Worm (Caenorhabditis elegans) whole organism, L3 larva: Measurements from ENCODE around the gene T06D8.10.

Experiments used
- aly-2 ChIP-seq: fragments of 150-350 bp; optimal IDR thresholded peaks from 2 replicates; lab custom pipeline; 2014; ENCODE audit warnings: missing biosample characterization, missing genetic modification characterization
- nhr-11 ChIP-seq: fragments of 150-350 bp; optimal IDR thresholded peaks from 2 replicates; lab custom pipeline; 2014; ENCODE audit warnings: missing biosample characterization, missing genetic modification characterization
- nhr-237 ChIP-seq: fragments of 150-350 bp; optimal IDR thresholded peaks from 2 replicates; lab custom pipeline; 2014; ENCODE audit warnings: missing biosample characterization, missing genetic modification characterization
- pha-4 ChIP-seq: fragments of 150-350 bp; optimal IDR thresholded peaks from 2 replicates; lab custom pipeline; 2014; ENCODE audit warnings: missing biosample characterization, missing genetic modification reagents, missing genetic modification characterization

DNA sequence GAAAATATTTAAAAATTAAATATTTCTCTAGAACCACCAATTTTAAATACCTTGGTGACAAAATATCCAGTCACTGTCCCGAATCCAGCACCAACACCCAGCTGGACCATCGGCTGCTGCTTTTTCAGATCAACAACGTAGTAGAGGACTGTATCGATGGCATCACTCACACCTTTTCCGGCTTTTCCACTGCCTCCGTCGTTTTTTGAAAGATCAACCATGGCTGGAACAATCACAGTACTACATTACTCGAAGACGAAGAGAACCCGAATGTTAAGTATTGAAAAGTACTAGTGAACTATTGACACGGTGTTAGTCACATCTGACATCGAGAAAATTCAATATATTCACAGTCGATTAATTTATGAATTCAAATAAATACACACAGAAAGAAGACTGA, 10.2 kb downstream of the T06D8.10 start, which contains the start of gene fndc-1:
- no peak for TF ChIP-seq nhr-11 (tag; lab: Kevin White, UChicago)
- TF ChIP-seq pha-4 (tag; lab: Kevin White, UChicago) = no peak
- TF ChIP-seq aly-2 (tag; lab: Kevin White, UChicago) = no peak
- no peak for TF ChIP-seq nhr-237
